Worm (Caenorhabditis elegans) whole organism, L4 larva: Measurements from ENCODE around the gene dod-24.

Experiments used
- Y5F2A.4 ChIP-seq: fragments of 200-800 bp; sonication (Bioruptor generic); optimal IDR thresholded peaks from 2 replicates; lab custom pipeline; 2018; ENCODE audit warnings: mild to moderate bottlenecking, missing genetic modification characterization, missing compliant biosample characterization
- ceh-28 ChIP-seq: fragments of 150-350 bp; optimal IDR thresholded peaks from 2 replicates; lab custom pipeline; 2014; ENCODE audit warnings: missing biosample characterization, missing genetic modification reagents, missing genetic modification characterization
- daf-12 ChIP-seq: fragments of 150-350 bp; optimal IDR thresholded peaks from 2 replicates; lab custom pipeline; 2014; ENCODE audit warnings: missing biosample characterization, missing genetic modification reagents, missing genetic modification characterization
- nhr-10 ChIP-seq: fragments of 150-350 bp; optimal IDR thresholded peaks from 2 replicates; lab custom pipeline; 2014; ENCODE audit warnings: missing biosample characterization, missing genetic modification characterization
- unc-130 ChIP-seq: sonication (generic microtip); optimal IDR thresholded peaks from 2 replicates; lab custom pipeline; 2016; ENCODE audit warnings: missing genetic modification reagents, missing genetic modification characterization, missing compliant biosample characterization
- unc-39 ChIP-seq: sonication (generic microtip); optimal IDR thresholded peaks from 2 replicates; lab custom pipeline; 2017; ENCODE audit warnings: missing biosample characterization, missing genetic modification characterization

DNA sequence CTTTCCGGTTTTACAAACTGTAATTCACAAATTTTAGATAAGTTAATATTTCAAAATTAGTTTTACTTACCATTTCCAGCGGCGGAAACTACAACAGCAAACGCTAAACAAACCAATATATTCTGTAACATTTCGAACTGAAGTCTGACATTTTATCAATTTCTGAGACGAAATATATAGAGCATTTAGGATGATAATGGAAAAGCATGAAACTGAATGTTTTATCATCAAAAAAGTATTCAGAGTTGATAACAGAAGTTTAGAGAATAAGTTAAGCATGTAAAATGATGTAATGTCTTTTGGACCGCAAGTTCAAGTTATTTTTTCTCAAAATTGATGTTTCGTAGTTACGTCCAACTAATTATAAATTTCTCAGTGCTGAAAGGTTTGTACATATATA lies 28.0 kb upstream of the dod-24 start, which contains the start of gene F55G11.2:
- TF ChIP-seq unc-39 (no peak), Y5F2A.4 (GFP tag; lab: Kevin White, UChicago) (no peak), daf-12 (tag; lab: Kevin White, UChicago) (no peak), unc-130 (GFP tag; lab: Kevin White, UChicago) (no peak), nhr-10 (tag; lab: Kevin White, UChicago) (no peak), ceh-28 (tag; lab: Kevin White, UChicago) (no peak)
